Fruit fly (Drosophila melanogaster): Measurements from ENCODE around the gene robo2.

The robo2 gene

DNA sequence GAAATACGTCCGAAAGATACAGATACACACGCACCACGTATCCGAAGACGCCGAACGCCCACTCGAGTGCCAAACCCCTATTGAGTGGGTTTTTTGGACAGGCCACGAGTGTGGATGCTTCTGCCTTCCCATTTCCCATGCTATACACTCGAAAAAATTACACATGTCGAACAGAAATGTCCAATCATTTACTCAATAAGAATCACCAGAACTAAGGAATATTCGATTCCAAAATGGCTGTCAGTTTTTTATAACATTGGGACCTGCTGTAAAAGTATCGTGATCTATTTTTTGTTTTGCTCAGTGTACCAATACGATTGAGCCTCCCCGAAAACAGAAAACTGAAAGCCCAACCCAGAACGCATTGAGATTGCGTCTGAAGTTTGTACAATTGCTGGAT is 2.5 kb upstream of the robo2 start (continued):
- TF ChIP-seq PHDP (tag; optimal IDR thresholded peaks at IDR 0.05) = peak; percentile 73
- TF ChIP-seq kni (GFP tag; optimal IDR thresholded peaks at IDR 0.05) = peak; percentile 20
- TF ChIP-seq CG13123 (GFP tag; optimal IDR thresholded peaks at IDR 0.05) = peak; percentile 69
- TF ChIP-seq grn (GFP tag; optimal IDR thresholded peaks at IDR 0.05) = peak; percentile 41
- peak; percentile 56 for TF ChIP-seq croc (GFP tag; conservative IDR thresholded peaks at IDR 0.05)
- no peak for TF ChIP-seq zen2 (GFP tag; IDR thresholded peaks at IDR 0.05; ENCODE audit: partially characterized antibody)
- peak; percentile 51 for TF ChIP-seq cwo (GFP tag; optimal IDR thresholded peaks at IDR 0.05)
- TF ChIP-seq repo (GFP tag; optimal IDR thresholded peaks at IDR 0.05) = peak; percentile 85
- TF ChIP-seq E2f1 (GFP tag; IDR thresholded peaks at IDR 0.05) = peak; percentile 50
- peak; percentile 24 for TF ChIP-seq slou (GFP tag; optimal IDR thresholded peaks at IDR 0.05)
- TF ChIP-seq CG12236 (GFP tag; optimal IDR thresholded peaks at IDR 0.05) = peak; percentile 78
- no peak for TF ChIP-seq hkb (optimal IDR thresholded peaks at IDR 0.05)
- peak; percentile 85 for TF ChIP-seq hkb (GFP tag; IDR thresholded peaks at IDR 0.05)
- TF ChIP-seq ken (GFP tag; IDR thresholded peaks at IDR 0.05) = peak; percentile 80; the same call in 2 of the 3 replicates
- no peak for TF ChIP-seq seq (GFP tag; IDR thresholded peaks at IDR 0.05)
- peak; percentile 66 for TF ChIP-seq Elba2 (GFP tag; optimal IDR thresholded peaks at IDR 0.05)
- peak; percentile 88 for TF ChIP-seq zfh1 (GFP tag; IDR thresholded peaks at IDR 0.05)
- TF ChIP-seq sens-2 (GFP tag; IDR thresholded peaks at IDR 0.05) = peak; percentile 63
- TF ChIP-seq CG13296 (GFP tag; optimal IDR thresholded peaks at IDR 0.05) = no peak
- no peak for TF ChIP-seq CG42726 (GFP tag; IDR thresholded peaks at IDR 0.05; ENCODE audit: partially characterized antibody)
- TF ChIP-seq CG4707 (GFP tag; optimal IDR thresholded peaks at IDR 0.05) = peak; percentile 68
- TF ChIP-seq ab (GFP tag; optimal IDR thresholded peaks at IDR 0.05) = peak; percentile 34
- TF ChIP-seq prd (optimal IDR thresholded peaks at IDR 0.05) = no peak
- peak; percentile 88 for TF ChIP-seq prd (GFP tag; IDR thresholded peaks at IDR 0.05)
- TF ChIP-seq ind (GFP tag; optimal IDR thresholded peaks at IDR 0.05) = peak; percentile 77
- peak; percentile 61; the same call in 2 of the 3 replicates for TF ChIP-seq CG11695 (GFP tag; IDR thresholded peaks at IDR 0.05)
- TF ChIP-seq CG3726 (GFP tag; IDR thresholded peaks at IDR 0.05) = peak; percentile 32; the same call in 1 of the 3 replicates
- TF ChIP-seq Eip74EF (GFP tag; optimal IDR thresholded peaks at IDR 0.05) = peak in 1 of 2 experiments; percentile 73
- peak; percentile 93 for TF ChIP-seq dmrt11E (tag; optimal IDR thresholded peaks at IDR 0.05)
- peak; percentile 62 for TF ChIP-seq Fer1 (GFP tag; optimal IDR thresholded peaks at IDR 0.05)
- TF ChIP-seq CG34376 (GFP tag; optimal IDR thresholded peaks at IDR 0.05) = no peak
- TF ChIP-seq CG2129 (GFP tag; IDR thresholded peaks at IDR 0.05; ENCODE audit: partially characterized antibody) = no peak
- no peak for TF ChIP-seq wor (GFP tag; IDR thresholded peaks at IDR 0.05)
- peak; percentile 72 for TF ChIP-seq NfI (GFP tag; optimal IDR thresholded peaks at IDR 0.05)
- no peak for TF ChIP-seq CG10543 (GFP tag; optimal IDR thresholded peaks at IDR 0.05)
- peak; percentile 75 for TF ChIP-seq Abd-B (GFP tag; optimal IDR thresholded peaks at IDR 0.05)
- peak; percentile 29 for TF ChIP-seq CG9876 (GFP tag; optimal IDR thresholded peaks at IDR 0.05)
- TF ChIP-seq vfl (GFP tag; optimal IDR thresholded peaks at IDR 0.05) = no peak
- TF ChIP-seq dysf (GFP tag; IDR thresholded peaks at IDR 0.05) = peak; percentile 76
- peak; percentile 67 for TF ChIP-seq nerfin-1 (tag; optimal IDR thresholded peaks at IDR 0.05)
- TF ChIP-seq CG6272 (GFP tag; IDR thresholded peaks at IDR 0.05) = peak; percentile 48
- peak; percentile 76 for TF ChIP-seq CG12155 (GFP tag; optimal IDR thresholded peaks at IDR 0.05)
- no peak for TF ChIP-seq CG9797 (GFP tag; optimal IDR thresholded peaks at IDR 0.05)
- 0 out of 2 replicates have a peak, but pooled peaks have one; percentile 51 for TF ChIP-seq CG32532 (GFP tag; IDR thresholded peaks at IDR 0.05)
- peak; percentile 82 for TF ChIP-seq CG13624 (GFP tag; optimal IDR thresholded peaks at IDR 0.05)
- peak; percentile 79 for TF ChIP-seq CG2875 (GFP tag; optimal IDR thresholded peaks at IDR 0.05)
- 0 out of 2 replicates have a peak, but pooled peaks have one; percentile 39 for TF ChIP-seq CG16779 (GFP tag; IDR thresholded peaks at IDR 0.05)
- TF ChIP-seq CG18619 (GFP tag; optimal IDR thresholded peaks at IDR 0.05) = peak; percentile 56
- peak in 1 of 3 experiments; percentile 31 for TF ChIP-seq Stat92E (GFP tag; optimal IDR thresholded peaks at IDR 0.05)
- TF ChIP-seq hth (optimal IDR thresholded peaks at IDR 0.05) = no peak
- no peak for TF ChIP-seq Tbp (GFP tag; optimal IDR thresholded peaks at IDR 0.05)
